Fruit fly (Drosophila melanogaster): Measurements from ENCODE around the gene Sod1.

Gene Sod1

DNA sequence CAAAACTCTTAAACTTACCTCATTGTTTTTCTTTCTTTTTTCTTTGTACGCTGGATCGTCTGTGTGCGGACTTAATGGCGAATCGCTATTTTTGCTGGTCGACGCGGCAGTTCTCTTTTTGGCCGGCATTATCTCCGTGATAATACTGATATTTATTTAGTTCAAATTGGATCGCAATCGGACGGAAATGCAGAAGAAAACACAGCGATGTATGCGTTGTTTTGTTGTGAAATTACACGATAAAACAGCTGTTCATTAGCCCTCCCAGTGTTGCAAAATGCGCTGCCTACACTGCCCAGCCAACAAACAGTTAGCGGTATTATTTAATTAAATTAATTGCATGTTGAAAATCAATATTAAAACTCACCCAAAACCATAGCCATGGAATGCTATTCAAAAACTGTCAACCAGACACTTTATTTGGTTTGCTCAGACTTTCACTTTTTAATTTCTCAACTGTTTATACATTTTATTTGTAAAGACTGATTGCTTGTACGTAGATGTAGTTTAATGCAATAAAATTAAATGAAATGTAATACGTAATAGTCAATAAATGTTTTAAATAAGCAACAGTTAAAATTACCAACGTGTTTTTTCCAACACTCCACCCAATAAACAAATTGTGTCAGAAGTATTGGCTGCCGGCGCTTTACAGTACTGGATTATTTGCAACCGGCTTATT, 15.4 kb downstream of the Sod1 start, which contains the start of the genes Irbp18 and APP-BP1 (continued):
- TF ChIP-seq CG33557 (GFP tag; optimal IDR thresholded peaks at IDR 0.05) (peak; percentile 82), CG11695 (GFP tag; IDR thresholded peaks at IDR 0.05) (peak; percentile 91), CG12071 (GFP tag; optimal IDR thresholded peaks at IDR 0.05) (peak; percentile 83), so (GFP tag; IDR thresholded peaks at IDR 0.05) (peak; percentile 91), tna (GFP tag; IDR thresholded peaks at IDR 0.05; ENCODE audit: partially characterized antibody) (no peak), CG6689 (GFP tag; IDR thresholded peaks at IDR 0.05) (peak; percentile 91), dm (GFP tag; optimal IDR thresholded peaks at IDR 0.05) (peak; percentile 86), Xrp1 (GFP tag; IDR thresholded peaks at IDR 0.05) (peak; percentile 93), Mad (GFP tag; optimal IDR thresholded peaks at IDR 0.05) (peak; percentile 96), ci (GFP tag; IDR thresholded peaks at IDR 0.05) (peak; percentile 84), Fer2 (tag; optimal IDR thresholded peaks at IDR 0.05) (peak; percentile 80), Sry-β (GFP tag; optimal IDR thresholded peaks at IDR 0.05) (peak; percentile 37), p53 (GFP tag; optimal IDR thresholded peaks at IDR 0.05) (peak; percentile 87), Neu2 (GFP tag; optimal IDR thresholded peaks at IDR 0.05; ENCODE audit: borderline replicate concordance) (peak; percentile 56), Dll (GFP tag; IDR thresholded peaks at IDR 0.05; ENCODE audit: partially characterized antibody) (no peak), Trl (optimal IDR thresholded peaks at IDR 0.05) (no peak), Trl (GFP tag; optimal IDR thresholded peaks at IDR 0.05) (peak; percentile 92), Drgx (GFP tag; IDR thresholded peaks at IDR 0.05) (peak; percentile 91), Usf (GFP tag; optimal IDR thresholded peaks at IDR 0.05) (peak; percentile 86), gsb (GFP tag; IDR thresholded peaks at IDR 0.05) (peak; percentile 72), Stat92E (GFP tag; optimal IDR thresholded peaks at IDR 0.05) (peak in 1 of 3 experiments; percentile 30), tin (GFP tag; optimal IDR thresholded peaks at IDR 0.05) (peak; percentile 94), tap (tag; optimal IDR thresholded peaks at IDR 0.05) (peak; percentile 84), sqz (GFP tag; optimal IDR thresholded peaks at IDR 0.05) (peak; percentile 78), h (optimal IDR thresholded peaks at IDR 0.05) (no peak), Atf6 (GFP tag; IDR thresholded peaks at IDR 0.05) (peak; percentile 89), CG3847 (GFP tag; IDR thresholded peaks at IDR 0.05) (peak; percentile 89), CG5953 (GFP tag; IDR thresholded peaks at IDR 0.05) (no peak; the same call in 1 of the 2 replicates), sima (GFP tag; optimal IDR thresholded peaks at IDR 0.05) (peak; percentile 41), Poxn (GFP tag; IDR thresholded peaks at IDR 0.05) (peak; percentile 50), sr (GFP tag; IDR thresholded peaks at IDR 0.05) (0 out of 3 replicates have a peak, but pooled peaks have one; percentile 25), CG30431 (GFP tag; optimal IDR thresholded peaks at IDR 0.05) (peak; percentile 94), fd96Cb (tag; optimal IDR thresholded peaks at IDR 0.05) (peak; percentile 89), row (GFP tag; IDR thresholded peaks at IDR 0.05) (peak; percentile 88), CG7839 (tag; optimal IDR thresholded peaks at IDR 0.05) (peak; percentile 94), CG1647 (GFP tag; optimal IDR thresholded peaks at IDR 0.05) (peak; percentile 91), unpg (GFP tag; optimal IDR thresholded peaks at IDR 0.05) (peak; percentile 93), Bteb2 (GFP tag; optimal IDR thresholded peaks at IDR 0.05) (peak; percentile 94), CG13287 (GFP tag; IDR thresholded peaks at IDR 0.05; ENCODE audit: partially characterized antibody) (no peak), CoRest (tag; optimal IDR thresholded peaks at IDR 0.05) (peak; percentile 95), CG4424 (GFP tag; optimal IDR thresholded peaks at IDR 0.05) (peak; percentile 96), yki (optimal IDR thresholded peaks at IDR 0.05) (no peak), CG9817 (tag; optimal IDR thresholded peaks at IDR 0.05) (peak; percentile 84), dpn (GFP tag; optimal IDR thresholded peaks at IDR 0.05) (peak; percentile 93 to 95), danr (GFP tag; IDR thresholded peaks at IDR 0.05) (peak; percentile 81), Nf-YA (GFP tag; IDR thresholded peaks at IDR 0.05) (peak; percentile 61), Xbp1 (GFP tag; optimal IDR thresholded peaks at IDR 0.05) (peak; percentile 96), HHEX (GFP tag; optimal IDR thresholded peaks at IDR 0.05) (peak; percentile 93), grau (tag; optimal IDR thresholded peaks at IDR 0.05) (peak; percentile 91), Jarid2 (GFP tag; optimal IDR thresholded peaks at IDR 0.05) (peak; percentile 76)

All from whole organism, embryonic.